Worm (Caenorhabditis elegans): ENCODE measurements around the gene srbc-84.

DNA sequence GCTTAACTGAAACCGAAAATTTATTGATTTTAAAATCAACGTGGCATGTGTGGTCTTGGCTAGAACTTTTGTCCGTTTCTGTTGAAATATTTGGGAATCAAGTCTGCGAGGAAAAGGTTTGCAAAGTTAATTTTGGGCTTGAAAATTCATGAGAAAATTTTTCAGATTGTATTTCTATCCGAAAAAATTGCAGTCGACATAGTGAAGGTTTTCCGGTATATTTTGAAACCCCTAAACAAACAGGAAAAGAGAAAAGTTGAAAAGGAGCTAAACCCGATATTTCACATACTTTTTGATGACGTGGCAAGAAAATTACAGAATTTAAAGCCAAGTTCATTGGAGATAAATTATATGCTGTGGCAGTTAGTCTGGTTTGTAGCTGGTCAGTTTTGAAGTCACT lies 39.1 kb upstream of the srbc-84 start, which contains the start of gene nhr-127:
- TF ChIP-seq skn-1 (tag; optimal IDR thresholded peaks at IDR 0.05), result no peak
- TF ChIP-seq fkh-10 (GFP tag; optimal IDR thresholded peaks at IDR 0.05), result no peak
- no peak for TF ChIP-seq elt-2 (tag; optimal IDR thresholded peaks at IDR 0.05)
- no peak for TF ChIP-seq nhr-28 (tag; optimal IDR thresholded peaks at IDR 0.05)
- no peak for TF ChIP-seq ztf-4 (tag; optimal IDR thresholded peaks at IDR 0.05)
- no peak for TF ChIP-seq nfya-1 (tag; optimal IDR thresholded peaks at IDR 0.05; ENCODE audit: insufficient read depth)
- no peak for TF ChIP-seq lsy-12 (tag; optimal IDR thresholded peaks at IDR 0.05)
- TF ChIP-seq pqm-1 (tag; optimal IDR thresholded peaks at IDR 0.05), result no peak
- no peak for TF ChIP-seq ztf-11 (tag; optimal IDR thresholded peaks at IDR 0.05)
- TF ChIP-seq mdl-1 (tag; optimal IDR thresholded peaks at IDR 0.05), result no peak
